Fruit fly (Drosophila melanogaster): ENCODE results near the gene CG7029.

DNA sequence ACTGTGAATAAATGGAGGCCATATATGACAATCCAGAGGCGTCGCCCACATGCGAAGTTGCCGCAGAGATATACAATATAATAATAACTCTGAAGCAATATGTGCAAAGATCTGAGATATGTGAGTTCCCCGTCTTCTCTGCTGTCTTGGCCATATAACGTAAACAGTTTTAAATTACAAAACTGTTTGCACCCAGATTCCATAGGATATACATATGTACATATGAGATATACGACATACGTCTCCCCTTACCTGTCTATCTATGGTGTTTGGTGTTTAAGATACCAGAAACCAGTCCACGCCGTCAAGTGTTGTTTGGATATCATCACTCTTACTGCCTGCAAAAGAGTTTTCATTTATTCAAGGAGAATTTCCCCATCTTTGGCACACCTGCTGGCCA lies 5.6 kb downstream of the CG7029 start:
- TF ChIP-seq Mnt (GFP tag; optimal IDR thresholded peaks at IDR 0.05) (no peak), kay (GFP tag; ENCODE audit: borderline replicate concordance) (no peak), bab1 (GFP tag; optimal IDR thresholded peaks at IDR 0.05) (no peak), tj (GFP tag; optimal IDR thresholded peaks at IDR 0.05) (no peak), pad (GFP tag; optimal IDR thresholded peaks at IDR 0.05) (no peak), CG12768 (GFP tag; optimal IDR thresholded peaks at IDR 0.05) (no peak), CG7045 (GFP tag; optimal IDR thresholded peaks at IDR 0.05) (no peak), CG11617 (GFP tag; optimal IDR thresholded peaks at IDR 0.05) (no peak), Hr96 (GFP tag; optimal IDR thresholded peaks at IDR 0.05) (no peak), cnc (optimal IDR thresholded peaks at IDR 0.05) (no peak), ovo (GFP tag; optimal IDR thresholded peaks at IDR 0.05) (no peak), cic (GFP tag; optimal IDR thresholded peaks at IDR 0.05) (no peak), CG5204 (GFP tag; optimal IDR thresholded peaks at IDR 0.05) (no peak)
